Worm (Caenorhabditis elegans): ENCODE measurements around the gene ucr-2.3.

ce11 chrIII:887874-888299 is 8.2 kb downstream of the ucr-2.3 start:
- no peak for TF ChIP-seq hnd-1 (tag; optimal IDR thresholded peaks at IDR 0.05)
- no peak for TF ChIP-seq ama-1 (optimal IDR thresholded peaks at IDR 0.05)
- 0 out of 2 replicates have a peak, but pooled peaks have one; percentile 25 for TF ChIP-seq flt-1 (GFP tag; IDR thresholded peaks at IDR 0.05)
- TF ChIP-seq ceh-13 (GFP tag; optimal IDR thresholded peaks at IDR 0.05), result no peak
- no peak for TF ChIP-seq scrt-1 (GFP tag; IDR thresholded peaks at IDR 0.05)
- TF ChIP-seq ets-7 (tag; optimal IDR thresholded peaks at IDR 0.05), result no peak
- TF ChIP-seq aly-1 (tag; optimal IDR thresholded peaks at IDR 0.05), result peak; percentile 28
- no peak for TF ChIP-seq sea-1 (GFP tag; conservative IDR thresholded peaks at IDR 0.05)
- no peak for TF ChIP-seq B0310.2 (tag; optimal IDR thresholded peaks at IDR 0.05)

Data from whole organism, early embryonic.